Worm (Caenorhabditis elegans): ENCODE data around the gene ahsa-1.

Gene ahsa-1

DNA sequence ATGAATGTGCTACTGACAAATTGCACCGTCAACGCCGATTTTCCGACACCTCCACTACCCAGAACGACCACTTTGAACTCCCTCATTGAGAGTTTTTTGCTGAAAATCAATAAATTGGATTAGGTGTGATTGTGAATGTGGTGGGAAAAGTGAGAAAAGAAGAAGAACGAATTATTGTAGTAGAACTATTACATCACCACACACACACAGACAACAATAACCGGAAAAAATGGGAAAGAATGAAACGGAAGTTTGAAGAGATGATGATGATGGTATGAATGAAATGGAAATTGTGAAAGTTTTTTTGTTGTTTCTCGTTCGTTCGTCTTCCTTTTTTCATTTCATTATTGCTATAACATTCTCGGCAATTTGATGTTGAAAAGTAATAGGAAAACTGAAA is 21.2 kb downstream of the ahsa-1 start, which contains the start of gene rap-2:
Gene rap-2, minus strand, starts transcription at position 101 of the 400 bp plus-strand sequence.
- TF ChIP-seq nhr-237 (tag; optimal IDR thresholded peaks at IDR 0.05) (no peak), sma-9 (GFP tag; optimal IDR thresholded peaks at IDR 0.05) (no peak), sma-9 (tag; optimal IDR thresholded peaks at IDR 0.05) (no peak), C34F6.9 (tag; optimal IDR thresholded peaks at IDR 0.05) (no peak), ama-1 (optimal IDR thresholded peaks at IDR 0.05) (no peak)

- TF ChIP-seq lin-39 (tag; optimal IDR thresholded peaks at IDR 0.05) (no peak), F13H6.1 (tag; optimal IDR thresholded peaks at IDR 0.05) (no peak), unc-39 (tag; optimal IDR thresholded peaks at IDR 0.05) (no peak), lin-13 (GFP tag; optimal IDR thresholded peaks at IDR 0.05) (no peak), R02D3.7 (tag; optimal IDR thresholded peaks at IDR 0.05) (no peak), mab-5 (tag; optimal IDR thresholded peaks at IDR 0.05) (no peak), peb-1 (tag; optimal IDR thresholded peaks at IDR 0.05) (no peak), sem-4 (tag; optimal IDR thresholded peaks at IDR 0.05) (no peak), nhr-25 (tag; optimal IDR thresholded peaks at IDR 0.05) (no peak), elt-3 (tag; optimal IDR thresholded peaks at IDR 0.05) (no peak), crh-2 (tag; optimal IDR thresholded peaks at IDR 0.05) (no peak), nhr-10 (tag; optimal IDR thresholded peaks at IDR 0.05) (no peak), C34F6.9 (tag; optimal IDR thresholded peaks at IDR 0.05) (no peak), mdl-1 (tag; optimal IDR thresholded peaks at IDR 0.05) (no peak), aly-2 (tag; optimal IDR thresholded peaks at IDR 0.05) (no peak), lsy-2 (tag; optimal IDR thresholded peaks at IDR 0.05) (no peak)
Observed at ce11 chrV:15060595-15060994, 24.6 kb downstream of the ahsa-1 start.

DNA sequence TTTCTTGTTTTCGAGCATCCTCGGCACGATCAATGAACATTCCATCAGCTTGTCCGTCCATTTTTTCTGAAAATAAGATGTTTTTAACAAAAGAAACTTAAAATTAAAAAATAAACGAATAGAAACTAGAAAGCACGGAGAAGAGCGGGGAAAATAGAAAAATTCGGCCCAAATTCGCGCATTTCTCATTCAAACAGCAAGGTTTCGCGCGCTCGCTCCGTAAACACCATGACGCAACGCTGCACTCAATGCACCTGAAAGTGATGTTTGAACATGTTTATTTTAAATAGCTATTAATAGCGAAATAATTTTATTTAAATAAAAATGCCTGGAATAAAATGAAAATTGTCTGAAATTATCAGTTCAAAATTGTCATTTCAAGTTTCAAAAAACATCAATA is 25.7 kb downstream of the ahsa-1 start, which contains the start of the genes mcm-3 and C25D7.15:
Gene mcm-3, minus strand, starts transcription at position 66 of the 400 bp plus-strand sequence.
Gene C25D7.15, plus strand, starts transcription at position 275 of the 400 bp plus-strand sequence.
- TF ChIP-seq nhr-237 (tag; optimal IDR thresholded peaks at IDR 0.05) (no peak), C34F6.9 (tag; optimal IDR thresholded peaks at IDR 0.05) (peak; percentile 39), nhr-129 (tag; optimal IDR thresholded peaks at IDR 0.05) (peak; percentile 36), ztf-4 (tag; optimal IDR thresholded peaks at IDR 0.05) (no peak), skn-1 (tag; optimal IDR thresholded peaks at IDR 0.05) (no peak), gmeb-1 (tag; optimal IDR thresholded peaks at IDR 0.05) (peak; percentile 75)

DNA sequence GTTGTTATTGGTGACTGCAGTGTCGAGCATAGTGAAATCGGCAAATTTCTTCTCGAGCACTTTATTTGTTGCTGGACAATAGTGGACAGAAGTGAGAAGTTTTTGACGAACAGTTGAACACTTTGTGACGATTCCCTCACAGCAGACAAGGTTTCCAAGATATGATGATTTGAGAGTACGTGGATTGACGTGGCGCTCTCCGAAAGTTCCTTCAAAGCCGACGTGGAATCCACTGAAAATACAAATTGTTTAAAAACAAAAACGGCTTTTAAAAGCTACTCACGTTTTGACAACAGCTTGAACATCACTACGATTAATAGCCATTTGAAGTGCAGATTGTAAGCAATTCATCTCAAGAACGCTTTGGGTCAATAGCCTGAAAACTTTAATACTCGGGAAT is 26.2 kb downstream of the ahsa-1 start:
- no peak for TF ChIP-seq ZK546.5 (tag; optimal IDR thresholded peaks at IDR 0.05)
- TF ChIP-seq ztf-11 (tag; optimal IDR thresholded peaks at IDR 0.05) = no peak
- no peak for TF ChIP-seq crh-2 (tag; optimal IDR thresholded peaks at IDR 0.05)
- no peak for TF ChIP-seq ceh-82 (tag; optimal IDR thresholded peaks at IDR 0.05)

DNA sequence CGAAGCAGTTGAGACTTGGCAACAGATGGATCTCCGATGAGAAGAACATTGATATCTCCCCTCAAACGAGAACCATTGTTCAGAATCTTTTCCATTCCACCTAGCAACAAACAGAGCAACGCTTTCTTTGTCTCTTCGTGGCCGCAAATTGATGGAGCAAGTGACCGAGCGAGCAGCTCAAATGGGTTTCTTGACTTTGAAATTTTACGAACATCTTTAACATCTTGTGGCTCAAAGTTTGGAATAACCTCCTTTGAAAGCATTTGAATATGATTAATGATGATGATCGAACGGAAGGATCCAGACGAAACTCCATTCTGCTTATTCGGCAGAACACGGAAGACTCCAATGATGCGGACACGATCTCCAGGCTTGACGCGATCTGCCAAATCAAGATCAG is 26.8 kb downstream of the ahsa-1 start:
- TF ChIP-seq nhr-21 (tag; optimal IDR thresholded peaks at IDR 0.05) (no peak), fos-1 (tag; optimal IDR thresholded peaks at IDR 0.05) (no peak), elt-3 (tag; optimal IDR thresholded peaks at IDR 0.05) (no peak), nhr-10 (tag; optimal IDR thresholded peaks at IDR 0.05) (no peak)

- TF ChIP-seq nhr-237 (tag; optimal IDR thresholded peaks at IDR 0.05) (no peak), zag-1 (tag; optimal IDR thresholded peaks at IDR 0.05) (no peak), C34F6.9 (tag; optimal IDR thresholded peaks at IDR 0.05) (no peak), ceh-16 (tag; optimal IDR thresholded peaks at IDR 0.05) (no peak), ztf-1 (GFP tag; conservative IDR thresholded peaks at IDR 0.05) (no peak), elt-1 (tag; optimal IDR thresholded peaks at IDR 0.05) (no peak), sem-4 (tag; optimal IDR thresholded peaks at IDR 0.05) (no peak), F13H6.1 (tag; optimal IDR thresholded peaks at IDR 0.05) (no peak), fos-1 (tag; optimal IDR thresholded peaks at IDR 0.05) (no peak), skn-1 (tag; optimal IDR thresholded peaks at IDR 0.05) (no peak), egl-27 (tag; optimal IDR thresholded peaks at IDR 0.05) (no peak), sma-9 (GFP tag; optimal IDR thresholded peaks at IDR 0.05) (no peak), sma-9 (tag; optimal IDR thresholded peaks at IDR 0.05) (no peak), lin-11 (tag; optimal IDR thresholded peaks at IDR 0.05) (no peak), snpc-4 (tag; optimal IDR thresholded peaks at IDR 0.05) (no peak), nhr-23 (tag; optimal IDR thresholded peaks at IDR 0.05) (no peak)
Observed at ce11 chrV:15057724-15058123, 27.5 kb downstream of the ahsa-1 start.
